Fruit fly (Drosophila melanogaster) whole organism, prepupa: ENCODE results near the gene Rdl.

Experiments used
- Blimp-1 ChIP-seq: fragments of 200-800 bp; sonication (Bioruptor generic); optimal IDR thresholded peaks from 3 replicates; lab custom pipeline; 2017; ENCODE audit warnings: missing biosample characterization, missing genetic modification characterization, mild to moderate bottlenecking, moderate library complexity, missing genetic modification reagents
- CG11902 ChIP-seq: fragments of 200-800 bp; sonication (Bioruptor generic); optimal IDR thresholded peaks from 3 replicates; lab custom pipeline; 2016; ENCODE audit warnings: missing biosample characterization, missing genetic modification characterization
- CG7368 ChIP-seq: fragments of 200-800 bp; sonication (Bioruptor generic); optimal IDR thresholded peaks from 3 replicates; lab custom pipeline; 2016; ENCODE audit warnings: missing biosample characterization, missing genetic modification characterization
- Ets96B ChIP-seq: fragments of 200-800 bp; optimal IDR thresholded peaks from 2 replicates; lab custom pipeline; 2019; ENCODE audit warnings: missing biosample characterization, mild to moderate bottlenecking, missing genetic modification characterization, moderate library complexity
- Hr38 ChIP-seq: sonication (Bioruptor generic); optimal IDR thresholded peaks from 2 replicates; lab custom pipeline; 2016; ENCODE audit warnings: missing biosample characterization, missing genetic modification characterization
- Hr39 ChIP-seq: fragments of 200-800 bp; sonication (Bioruptor generic); optimal IDR thresholded peaks from 2 replicates; lab custom pipeline; 2016; ENCODE audit warnings: missing biosample characterization, missing genetic modification characterization
- Hr4 ChIP-seq: fragments of 200-800 bp; sonication (Bioruptor generic); optimal IDR thresholded peaks from 3 replicates; lab custom pipeline; 2016; ENCODE audit warnings: missing biosample characterization, missing genetic modification characterization
- Met ChIP-seq: fragments of 200-800 bp; sonication (Bioruptor generic); optimal IDR thresholded peaks from 3 replicates; lab custom pipeline; 2016; ENCODE audit warnings: missing biosample characterization, missing genetic modification characterization
- OdsH ChIP-seq: fragments of 200-800 bp; sonication (Bioruptor generic); optimal IDR thresholded peaks from 3 replicates; lab custom pipeline; 2016; ENCODE audit warnings: missing biosample characterization, missing genetic modification characterization
- Sox102F ChIP-seq: fragments of 200-800 bp; sonication (Bioruptor generic); optimal IDR thresholded peaks from 2 replicates; lab custom pipeline; 2016; ENCODE audit warnings: missing biosample characterization, mild to moderate bottlenecking, missing genetic modification characterization
- Sox14 ChIP-seq: fragments of 200-800 bp; sonication (Bioruptor generic); optimal IDR thresholded peaks from 3 replicates; lab custom pipeline; 2016; ENCODE audit warnings: missing biosample characterization, missing genetic modification characterization
- dsx ChIP-seq: fragments of 200-800 bp; optimal IDR thresholded peaks from 3 replicates; lab custom pipeline; 2019; ENCODE audit warnings: missing biosample characterization, mild to moderate bottlenecking, missing genetic modification characterization, moderate library complexity; ENCODE audit not compliant: poor library complexity, severe bottlenecking
- fd59A ChIP-seq: fragments of 200-800 bp; sonication (Bioruptor generic); optimal IDR thresholded peaks from 2 replicates; lab custom pipeline; 2017; ENCODE audit warnings: missing biosample characterization, mild to moderate bottlenecking, missing genetic modification characterization, missing genetic modification reagents
- fkh ChIP-seq: fragments of 200-800 bp; sonication (Bioruptor generic); optimal IDR thresholded peaks from 3 replicates; lab custom pipeline; 2017; ENCODE audit warnings: missing biosample characterization, mild to moderate bottlenecking, missing genetic modification characterization, moderate library complexity

DNA sequence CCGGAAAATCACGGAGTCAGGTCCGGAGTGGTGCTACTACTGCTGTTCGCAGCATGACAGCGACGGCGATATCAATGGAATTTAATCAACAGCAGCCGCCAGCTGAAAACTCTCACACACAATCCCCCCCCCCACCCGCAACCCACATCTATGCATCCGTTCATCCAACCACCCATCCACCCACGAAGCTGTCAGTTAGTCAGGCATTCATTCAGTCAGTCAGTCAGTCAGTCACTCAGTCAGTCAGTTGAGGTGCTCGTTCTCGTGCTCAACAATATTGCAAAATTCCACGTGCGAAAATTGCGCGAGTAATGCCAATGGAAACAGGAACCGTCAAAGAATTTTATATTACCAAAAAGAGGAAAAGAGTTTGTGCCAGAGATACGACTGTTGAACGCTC is 66.3 kb downstream of the Rdl start:
- TF ChIP-seq Sox14 (GFP tag; lab: Kevin White, UChicago) (no peak), Hr4 (GFP tag; lab: Kevin White, UChicago) (no peak), fd59A (no peak), Blimp-1 (GFP tag; lab: Kevin White, UChicago) (no peak), Hr39 (GFP tag; lab: Kevin White, UChicago) (no peak), Ets96B (tag; lab: Kevin White, UChicago) (no peak), CG7368 (GFP tag; lab: Kevin White, UChicago) (no peak), fkh (GFP tag; lab: Kevin White, UChicago) (no peak), CG11902 (GFP tag; lab: Kevin White, UChicago) (no peak), dsx (GFP tag; lab: Kevin White, UChicago) (no peak), Met (no peak), OdsH (no peak), Hr38 (GFP tag; lab: Kevin White, UChicago) (no peak), Sox102F (GFP tag; lab: Kevin White, UChicago) (no peak)
